Worm (Caenorhabditis elegans) whole organism, L2 larva: Measurements from ENCODE around the gene smc-5.
A peak's percentile ranks its signal among the peaks of the same experiment; 100 is the strongest.

ENCODE experiments used
- C34F6.9 ChIP-seq: fragments of 150-350 bp; optimal IDR thresholded peaks from 2 replicates; lab custom pipeline; 2014; ENCODE audit warnings: missing biosample characterization, missing genetic modification characterization
- F13H6.1 ChIP-seq: sonication (generic microtip); optimal IDR thresholded peaks from 2 replicates; lab custom pipeline; 2016; ENCODE audit warnings: missing genetic modification characterization, missing compliant biosample characterization
- ZK546.5 ChIP-seq: sonication (generic microtip); optimal IDR thresholded peaks from 2 replicates; lab custom pipeline; 2017; ENCODE audit warnings: missing biosample characterization, missing genetic modification characterization
- ama-1 ChIP-seq: fragments of 150-350 bp; optimal IDR thresholded peaks from 2 replicates; lab custom pipeline; 2018; ENCODE audit warnings: inconsistent platforms
- crh-2 ChIP-seq: sonication (generic microtip); optimal IDR thresholded peaks from 2 replicates; lab custom pipeline; 2017; ENCODE audit warnings: missing biosample characterization, missing genetic modification characterization
- egl-27 ChIP-seq: sonication (generic microtip); optimal IDR thresholded peaks from 3 replicates; lab custom pipeline; 2017; ENCODE audit warnings: missing biosample characterization, missing genetic modification reagents, missing genetic modification characterization
- elt-1 ChIP-seq: fragments of 150-350 bp; optimal IDR thresholded peaks from 2 replicates; lab custom pipeline; 2014; ENCODE audit warnings: missing biosample characterization, missing genetic modification characterization
- elt-3 ChIP-seq: sonication (generic microtip); optimal IDR thresholded peaks from 2 replicates; lab custom pipeline; 2017; ENCODE audit warnings: missing biosample characterization, missing genetic modification characterization
- fos-1 ChIP-seq: fragments of 150-350 bp; optimal IDR thresholded peaks from 2 replicates; lab custom pipeline; 2014; ENCODE audit warnings: missing biosample characterization, missing genetic modification characterization
- gmeb-1 ChIP-seq: fragments of 150-350 bp; optimal IDR thresholded peaks from 2 replicates; lab custom pipeline; 2014; ENCODE audit warnings: missing biosample characterization, missing genetic modification characterization
- lin-13 ChIP-seq: fragments of 150-350 bp; optimal IDR thresholded peaks from 2 replicates; lab custom pipeline; 2014; ENCODE audit warnings: missing biosample characterization, missing genetic modification reagents, missing genetic modification characterization
- lin-39 ChIP-seq: fragments of 150-350 bp; optimal IDR thresholded peaks from 2 replicates; lab custom pipeline; 2014; ENCODE audit warnings: missing biosample characterization, missing genetic modification reagents, missing genetic modification characterization
- lsy-2 ChIP-seq, 2 experiments: fragments of 150-350 bp in 1 of 2; sonication (generic microtip) in 1 of 2; optimal IDR thresholded peaks; 2 replicates each; lab custom pipeline; 2014 to 2017; ENCODE audit warnings: missing biosample characterization in 2 of 2, missing genetic modification characterization in 2 of 2
- mab-5 ChIP-seq: fragments of 150-350 bp; optimal IDR thresholded peaks from 2 replicates; lab custom pipeline; 2014; ENCODE audit warnings: missing biosample characterization, missing genetic modification characterization
- mdl-1 ChIP-seq, 2 experiments: fragments of 150-350 bp in 1 of 2; sonication (generic microtip) in 1 of 2; optimal IDR thresholded peaks; 2 replicates each; lab custom pipeline; 2017; ENCODE audit warnings: missing biosample characterization in 2 of 2, missing genetic modification characterization in 2 of 2
- nhr-10 ChIP-seq: sonication (generic microtip); optimal IDR thresholded peaks from 2 replicates; lab custom pipeline; 2017; ENCODE audit warnings: missing biosample characterization, missing genetic modification characterization
- nhr-12 ChIP-seq: fragments of 150-350 bp; optimal IDR thresholded peaks from 2 replicates; lab custom pipeline; 2014; ENCODE audit warnings: missing biosample characterization, missing genetic modification characterization
- nhr-129 ChIP-seq: fragments of 150-350 bp; optimal IDR thresholded peaks from 2 replicates; lab custom pipeline; 2014; ENCODE audit warnings: missing biosample characterization, missing genetic modification characterization
- nhr-21 ChIP-seq: fragments of 150-350 bp; optimal IDR thresholded peaks from 2 replicates; lab custom pipeline; 2014; ENCODE audit warnings: missing biosample characterization, missing genetic modification characterization
- nhr-23 ChIP-seq: fragments of 150-350 bp; optimal IDR thresholded peaks from 2 replicates; lab custom pipeline; 2014; ENCODE audit warnings: missing biosample characterization, missing genetic modification reagents, missing genetic modification characterization
- nhr-237 ChIP-seq: fragments of 150-350 bp; optimal IDR thresholded peaks from 2 replicates; lab custom pipeline; 2014; ENCODE audit warnings: missing biosample characterization, missing genetic modification characterization
- nhr-6 ChIP-seq: fragments of 150-350 bp; optimal IDR thresholded peaks from 2 replicates; lab custom pipeline; 2014; ENCODE audit warnings: missing biosample characterization, missing genetic modification characterization
- nhr-77 ChIP-seq: fragments of 150-350 bp; optimal IDR thresholded peaks from 2 replicates; lab custom pipeline; 2014; ENCODE audit warnings: missing biosample characterization, missing genetic modification characterization
- peb-1 ChIP-seq: fragments of 150-350 bp; optimal IDR thresholded peaks from 2 replicates; lab custom pipeline; 2014; ENCODE audit warnings: missing biosample characterization, missing genetic modification characterization
- sem-4 ChIP-seq: fragments of 150-350 bp; optimal IDR thresholded peaks from 2 replicates; lab custom pipeline; 2014; ENCODE audit warnings: missing biosample characterization, missing genetic modification reagents, missing genetic modification characterization
- skn-1 ChIP-seq: sonication (generic microtip); optimal IDR thresholded peaks from 2 replicates; lab custom pipeline; 2017; ENCODE audit warnings: missing biosample characterization, missing genetic modification characterization
- sma-3 ChIP-seq: sonication (generic microtip); optimal IDR thresholded peaks from 2 replicates; lab custom pipeline; 2016; ENCODE audit warnings: missing genetic modification reagents, missing genetic modification characterization, missing compliant biosample characterization
- sma-9 ChIP-seq, 2 experiments: fragments of 150-350 bp in 1 of 2; sonication (generic microtip) in 1 of 2; optimal IDR thresholded peaks; 2 replicates each; lab custom pipeline; 2014 to 2016; ENCODE audit warnings: missing genetic modification characterization in 2 of 2, mild to moderate bottlenecking in 1 of 2, missing biosample characterization in 1 of 2, missing compliant biosample characterization in 1 of 2, missing genetic modification reagents in 1 of 2, moderate library complexity in 1 of 2
- snpc-4 ChIP-seq: fragments of 150-350 bp; optimal IDR thresholded peaks from 2 replicates; lab custom pipeline; 2014; ENCODE audit warnings: missing biosample characterization, missing genetic modification characterization
- unc-55 ChIP-seq: fragments of 150-350 bp; sonication (generic microtip); optimal IDR thresholded peaks from 3 replicates; lab custom pipeline; 2014; ENCODE audit warnings: missing biosample characterization, missing genetic modification reagents, missing genetic modification characterization
- unc-62 ChIP-seq: fragments of 150-350 bp; optimal IDR thresholded peaks from 2 replicates; lab custom pipeline; 2014; ENCODE audit warnings: missing biosample characterization, missing genetic modification reagents, missing genetic modification characterization
- ztf-1 ChIP-seq: fragments of 200-800 bp; sonication (Bioruptor generic); conservative IDR thresholded peaks from 2 replicates; pipeline ENCODE4 v1.3.6; 2022; ENCODE audit warnings: missing genetic modification characterization, missing compliant biosample characterization
- ztf-11 ChIP-seq: sonication (generic microtip); optimal IDR thresholded peaks from 2 replicates; lab custom pipeline; 2017; ENCODE audit warnings: missing biosample characterization, missing genetic modification characterization
- ztf-4 ChIP-seq: fragments of 150-350 bp; optimal IDR thresholded peaks from 2 replicates; lab custom pipeline; 2014; ENCODE audit warnings: missing biosample characterization, missing genetic modification characterization

The smc-5 gene

ce11 chrII:5083341-5083740 is 21.4 kb downstream of the smc-5 start, which contains the start of gene C04G6.4:
Gene C04G6.4 (minus strand): TSS chrII:5083441.
- TF ChIP-seq crh-2 (tag; lab: Kevin White, UChicago) = no peak
- no peak for TF ChIP-seq ztf-1 (GFP tag; lab: Robert Waterston, UW)
- TF ChIP-seq nhr-21 = no peak

ce11 chrII:5084225-5084624 is 22.3 kb downstream of the smc-5 start:
- TF ChIP-seq fos-1 (tag; lab: Kevin White, UChicago) = peak; percentile 31
- TF ChIP-seq nhr-77 (tag; lab: Kevin White, UChicago) = no peak
- no peak for TF ChIP-seq ztf-11 (tag; lab: Kevin White, UChicago)
- TF ChIP-seq unc-62 = no peak
- TF ChIP-seq nhr-6 (tag; lab: Kevin White, UChicago) = no peak
- no peak for TF ChIP-seq nhr-12 (tag; lab: Kevin White, UChicago)

- TF ChIP-seq ama-1 (no peak), nhr-10 (tag; lab: Kevin White, UChicago) (no peak), fos-1 (tag; lab: Kevin White, UChicago) (peak; percentile 45), mab-5 (tag; lab: Kevin White, UChicago) (no peak), elt-3 (tag; lab: Kevin White, UChicago) (no peak)
These were observed 23.5 kb downstream of the smc-5 start, which contains the start of gene txt-9 for ce11 chrII:5085450-5085849. Gene txt-9 (plus strand): TSS chrII:5085785.

ce11 chrII:5086143-5086542 is 24.2 kb downstream of the smc-5 start:
- TF ChIP-seq fos-1 (tag; lab: Kevin White, UChicago) = peak; percentile 46
- no peak for TF ChIP-seq unc-62

ce11 chrII:5091640-5092243 is 29.8 kb downstream of the smc-5 start, which contains the start of gene pld-1:
Gene pld-1 (minus strand): TSS chrII:5091690.
- no peak for TF ChIP-seq C34F6.9 (tag; lab: Kevin White, UChicago)
- no peak for TF ChIP-seq nhr-237 (tag; lab: Kevin White, UChicago)
- TF ChIP-seq egl-27 (tag; lab: Kevin White, UChicago) = no peak
- TF ChIP-seq, all 48 proteins: peak for 0

- TF ChIP-seq ztf-4 (tag; lab: Kevin White, UChicago) (peak; percentile 11), ztf-1 (GFP tag; lab: Robert Waterston, UW) (no peak), elt-1 (tag; lab: Kevin White, UChicago) (no peak), sma-9 (GFP tag; optimal IDR thresholded peaks at IDR 0.05; lab: Kevin White, UChicago) (peak; percentile 69), sma-9 (tag; optimal IDR thresholded peaks at IDR 0.05; lab: Kevin White, UChicago) (no peak), lin-13 (peak; percentile 31), unc-55 (peak; percentile 51), egl-27 (tag; lab: Kevin White, UChicago) (peak; percentile 22), gmeb-1 (tag; lab: Kevin White, UChicago) (peak; percentile 36), ztf-11 (tag; lab: Kevin White, UChicago) (no peak), ama-1 (peak; percentile 37), crh-2 (tag; lab: Kevin White, UChicago) (peak; percentile 62), nhr-129 (tag; lab: Kevin White, UChicago) (peak; percentile 55), lsy-2 (tag; optimal IDR thresholded peaks at IDR 0.05; lab: Kevin White, UChicago) (peak in 1 of 2 experiments; percentile 71), C34F6.9 (tag; lab: Kevin White, UChicago) (peak; percentile 75), nhr-6 (tag; lab: Kevin White, UChicago) (peak; percentile 18), nhr-12 (tag; lab: Kevin White, UChicago) (no peak), peb-1 (tag; lab: Kevin White, UChicago) (no peak), lin-39 (tag; lab: Kevin White, UChicago) (no peak), mdl-1 (tag; optimal IDR thresholded peaks at IDR 0.05; lab: Kevin White, UChicago) (peak in 1 of 2 experiments; percentile 36), F13H6.1 (tag; lab: Kevin White, UChicago) (peak; percentile 84), sma-3 (GFP tag; lab: Kevin White, UChicago) (peak; percentile 32), fos-1 (tag; lab: Kevin White, UChicago) (peak; percentile 19), skn-1 (tag; lab: Kevin White, UChicago) (no peak), sem-4 (no peak), ZK546.5 (no peak), nhr-23 (tag; lab: Kevin White, UChicago) (no peak), snpc-4 (tag; lab: Kevin White, UChicago) (peak; percentile 5)
These were observed 30.7 kb downstream of the smc-5 start, which contains the start of gene C04G6.2 for ce11 chrII:5092362-5093281. Gene C04G6.2 (plus strand): TSS chrII:5093231.
